Worm (Caenorhabditis elegans) whole organism, mixed stage, embryonic: ENCODE data around the gene K08F11.1.
"Not testable (repeated sequence)": the region's sequence is repeated elsewhere in the genome, so short reads cannot be mapped to it uniquely, and the experiment has no call there.

ENCODE experiments used
- drap-1 ChIP-seq: fragments of 200-800 bp; sonication (Bioruptor generic); optimal IDR thresholded peaks from 3 replicates; lab custom pipeline; 2018; ENCODE audit warnings: mild to moderate bottlenecking, missing genetic modification characterization, missing compliant biosample characterization
- elt-3 ChIP-seq: fragments of 150-350 bp; optimal IDR thresholded peaks from 2 replicates; lab custom pipeline; 2014; ENCODE audit warnings: missing biosample characterization, missing genetic modification characterization
- flh-1 ChIP-seq: fragments of 200-800 bp; sonication (Bioruptor generic); optimal IDR thresholded peaks from 2 replicates; lab custom pipeline; 2018; ENCODE audit warnings: mild to moderate bottlenecking, missing genetic modification characterization, moderate library complexity, missing compliant biosample characterization
- lin-13 ChIP-seq: fragments of 150-350 bp; optimal IDR thresholded peaks from 2 replicates; lab custom pipeline; 2014; ENCODE audit warnings: missing biosample characterization, missing genetic modification characterization
- nhr-28 ChIP-seq: fragments of 150-350 bp; optimal IDR thresholded peaks from 2 replicates; lab custom pipeline; 2014; ENCODE audit warnings: missing biosample characterization, missing genetic modification characterization
- nhr-76 ChIP-seq: sonication (generic microtip); optimal IDR thresholded peaks from 2 replicates; lab custom pipeline; 2017; ENCODE audit warnings: missing biosample characterization, missing genetic modification characterization
- unc-62 ChIP-seq: fragments of 150-350 bp; optimal IDR thresholded peaks from 2 replicates; lab custom pipeline; 2014; ENCODE audit warnings: missing biosample characterization, missing genetic modification reagents, missing genetic modification characterization
- ztf-11 ChIP-seq: fragments of 150-350 bp; optimal IDR thresholded peaks from 2 replicates; lab custom pipeline; 2014; ENCODE audit warnings: missing biosample characterization, missing genetic modification characterization

ce11 chrIV:4720522-4720921 is 4.1 kb upstream of the K08F11.1 start:
- not testable (repeated sequence) for TF ChIP-seq lin-13 (tag; lab: Kevin White, UChicago); nhr-76 (tag; lab: Kevin White, UChicago); elt-3 (tag; lab: Kevin White, UChicago); ztf-11; unc-62 (GFP tag; lab: Kevin White, UChicago); nhr-28; flh-1 (GFP tag; lab: Kevin White, UChicago); drap-1
